Worm (Caenorhabditis elegans) whole organism, L1 larva: ENCODE data around the gene sago-1.

Source experiments
- C04F5.9 ChIP-seq: sonication (generic microtip); optimal IDR thresholded peaks from 2 replicates; lab custom pipeline; 2016; ENCODE audit warnings: missing genetic modification characterization, missing compliant biosample characterization
- C34B4.2 ChIP-seq: sonication (generic microtip); optimal IDR thresholded peaks from 2 replicates; lab custom pipeline; 2017; ENCODE audit warnings: mild to moderate bottlenecking, missing genetic modification characterization, missing compliant biosample characterization
- F16B12.6 ChIP-seq: fragments of 150-350 bp; optimal IDR thresholded peaks from 2 replicates; lab custom pipeline; 2014; ENCODE audit warnings: missing biosample characterization, missing genetic modification characterization
- Y116A8C.19 ChIP-seq: sonication (generic microtip); optimal IDR thresholded peaks from 2 replicates; lab custom pipeline; 2016; ENCODE audit warnings: missing compliant biosample characterization, missing genetic modification characterization, borderline replicate concordance
- ama-1 ChIP-seq: fragments of 150-350 bp; optimal IDR thresholded peaks from 2 replicates; lab custom pipeline; 2014
- blmp-1 ChIP-seq: fragments of 150-350 bp; optimal IDR thresholded peaks from 2 replicates; lab custom pipeline; 2014; ENCODE audit warnings: missing biosample characterization, missing genetic modification characterization
- ceh-63 ChIP-seq: fragments of 200-800 bp; sonication (Bioruptor generic); optimal IDR thresholded peaks from 2 replicates; lab custom pipeline; 2018; ENCODE audit warnings: mild to moderate bottlenecking, missing genetic modification characterization, missing compliant biosample characterization
- ceh-88 ChIP-seq: fragments of 200-800 bp; sonication (Bioruptor generic); IDR thresholded peaks from 2 replicates; pipeline ENCODE4 v1.3.6; 2022; ENCODE audit warnings: missing genetic modification characterization, missing compliant biosample characterization
- ceh-90 ChIP-seq: sonication (generic microtip); optimal IDR thresholded peaks from 2 replicates; lab custom pipeline; 2016; ENCODE audit warnings: missing genetic modification characterization, missing compliant biosample characterization
- dpl-1 ChIP-seq, 3 experiments: fragments of 150-350 bp in 2 of 3; sonication (generic microtip) in 1 of 3; optimal IDR thresholded peaks; 2 replicates each; lab custom pipeline; 2014 to 2017; ENCODE audit warnings: missing biosample characterization in 3 of 3, missing genetic modification characterization in 3 of 3, missing genetic modification reagents in 3 of 3
- dsc-1 ChIP-seq: sonication (generic microtip); optimal IDR thresholded peaks from 2 replicates; lab custom pipeline; 2016; ENCODE audit warnings: mild to moderate bottlenecking, missing genetic modification characterization, missing compliant biosample characterization
- efl-3 ChIP-seq: fragments of 200-800 bp; sonication (Bioruptor generic); optimal IDR thresholded peaks from 2 replicates; lab custom pipeline; 2018; ENCODE audit warnings: mild to moderate bottlenecking, missing genetic modification characterization, missing compliant biosample characterization
- egl-13 ChIP-seq: sonication (generic microtip); optimal IDR thresholded peaks from 2 replicates; lab custom pipeline; 2016; ENCODE audit warnings: missing genotype, missing genetic modification reagents, missing genetic modification characterization, missing compliant biosample characterization
- elt-3 ChIP-seq, 6 experiments: fragments of 150-350 bp in 1 of 6; sonication (generic microtip); optimal IDR thresholded peaks; 2 replicates each; lab custom pipeline; 2017 to 2018; ENCODE audit warnings: missing biosample characterization in 6 of 6, missing genetic modification characterization in 6 of 6, inconsistent platforms in 1 of 6
- fkh-8 ChIP-seq: sonication (generic microtip); optimal IDR thresholded peaks from 2 replicates; lab custom pipeline; 2016; ENCODE audit warnings: mild to moderate bottlenecking, missing genetic modification characterization, missing compliant biosample characterization
- grh-1 ChIP-seq: fragments of 200-800 bp; sonication (Bioruptor generic); IDR thresholded peaks from 2 replicates; pipeline ENCODE4 v1.3.6; 2022; ENCODE audit warnings: missing genetic modification reagents, missing genetic modification characterization, missing compliant biosample characterization
- isw-1 ChIP-seq: fragments of 200-800 bp; sonication (Bioruptor generic); IDR thresholded peaks from 2 replicates; pipeline ENCODE4 v1.3.6; 2022; ENCODE audit warnings: missing genetic modification characterization, missing compliant biosample characterization
- jun-1 ChIP-seq: fragments of 150-350 bp; optimal IDR thresholded peaks from 2 replicates; lab custom pipeline; 2014; ENCODE audit warnings: missing biosample characterization, missing genetic modification reagents, missing genetic modification characterization
- lin-14 ChIP-seq: fragments of 200-800 bp; sonication (Bioruptor generic); optimal IDR thresholded peaks from 2 replicates; lab custom pipeline; 2018; ENCODE audit warnings: mild to moderate bottlenecking, missing genetic modification characterization, moderate library complexity, missing compliant biosample characterization
- lin-35 ChIP-seq, 2 experiments: fragments of 150-350 bp; optimal IDR thresholded peaks; 2 replicates each; lab custom pipeline; 2014; ENCODE audit warnings: missing biosample characterization in 2 of 2, missing genetic modification characterization in 2 of 2, missing genetic modification reagents in 2 of 2
- lsy-2 ChIP-seq, 2 experiments: fragments of 150-350 bp; optimal IDR thresholded peaks; 2 replicates each; lab custom pipeline; 2014; ENCODE audit warnings: missing biosample characterization in 2 of 2, missing genetic modification characterization in 2 of 2
- mab-9 ChIP-seq: fragments of 200-800 bp; sonication (Bioruptor generic); IDR thresholded peaks from 2 replicates; pipeline ENCODE4 v1.3.6; 2022; ENCODE audit warnings: missing genetic modification reagents, missing genetic modification characterization, missing compliant biosample characterization
- mef-2 ChIP-seq: fragments of 150-350 bp; optimal IDR thresholded peaks from 2 replicates; lab custom pipeline; 2014; ENCODE audit warnings: missing biosample characterization, missing genetic modification characterization
- mep-1 ChIP-seq: fragments of 150-350 bp; optimal IDR thresholded peaks from 2 replicates; lab custom pipeline; 2014; ENCODE audit warnings: missing biosample characterization, missing genetic modification characterization
- nhr-12 ChIP-seq: sonication (generic microtip); optimal IDR thresholded peaks from 2 replicates; lab custom pipeline; 2017; ENCODE audit warnings: missing biosample characterization, missing genetic modification characterization
- nhr-19 ChIP-seq: fragments of 200-800 bp; sonication (Bioruptor generic); conservative IDR thresholded peaks from 2 replicates; pipeline ENCODE4 v1.3.6; 2022; ENCODE audit warnings: missing genetic modification characterization, missing compliant biosample characterization
- nhr-20 ChIP-seq: sonication (generic microtip); optimal IDR thresholded peaks from 2 replicates; lab custom pipeline; 2016; ENCODE audit warnings: mild to moderate bottlenecking, missing genetic modification characterization, missing compliant biosample characterization
- nhr-47 ChIP-seq: sonication (generic microtip); optimal IDR thresholded peaks from 2 replicates; lab custom pipeline; 2016; ENCODE audit warnings: mild to moderate bottlenecking, missing genetic modification characterization, moderate library complexity, missing compliant biosample characterization
- nhr-71 ChIP-seq: sonication (generic microtip); optimal IDR thresholded peaks from 2 replicates; lab custom pipeline; 2016; ENCODE audit warnings: mild to moderate bottlenecking, missing genetic modification characterization, moderate library complexity, missing compliant biosample characterization
- nhr-85 ChIP-seq: sonication (generic microtip); peaks from one replicate; lab custom pipeline; 2016; ENCODE audit warnings: missing genetic modification characterization, inconsistent platforms, missing compliant biosample characterization
- nhr-90 ChIP-seq: sonication (generic microtip); optimal IDR thresholded peaks from 2 replicates; lab custom pipeline; 2016; ENCODE audit warnings: mild to moderate bottlenecking, missing genetic modification characterization, missing compliant biosample characterization; ENCODE audit not compliant: poor library complexity
- skn-1 ChIP-seq: fragments of 150-350 bp; optimal IDR thresholded peaks from 2 replicates; lab custom pipeline; 2014; ENCODE audit warnings: missing biosample characterization, missing genetic modification characterization
- snu-23 ChIP-seq: sonication (generic microtip); optimal IDR thresholded peaks from 2 replicates; lab custom pipeline; 2016; ENCODE audit warnings: missing genetic modification characterization, missing compliant biosample characterization
- sptf-1 ChIP-seq: fragments of 150-350 bp; optimal IDR thresholded peaks from 2 replicates; lab custom pipeline; 2014; ENCODE audit warnings: missing biosample characterization, missing genetic modification characterization
- tbx-2 ChIP-seq: sonication (generic microtip); optimal IDR thresholded peaks from 2 replicates; lab custom pipeline; 2016; ENCODE audit warnings: missing genetic modification characterization, missing compliant biosample characterization
- unc-30 ChIP-seq: sonication (generic microtip); optimal IDR thresholded peaks from 2 replicates; lab custom pipeline; 2017; ENCODE audit warnings: missing biosample characterization, missing genetic modification characterization
- unc-62 ChIP-seq: fragments of 150-350 bp; optimal IDR thresholded peaks from 2 replicates; lab custom pipeline; 2014; ENCODE audit warnings: missing biosample characterization, missing genetic modification reagents, missing genetic modification characterization
- unc-98 ChIP-seq: fragments of 200-800 bp; sonication (Bioruptor generic); IDR thresholded peaks from 2 replicates; pipeline ENCODE4 v1.3.6; 2022; ENCODE audit warnings: missing genetic modification characterization, missing compliant biosample characterization
- xbp-1 ChIP-seq: sonication (generic microtip); optimal IDR thresholded peaks from 2 replicates; lab custom pipeline; 2016; ENCODE audit warnings: missing genetic modification characterization, missing compliant biosample characterization
- zag-1 ChIP-seq: fragments of 150-350 bp; optimal IDR thresholded peaks from 2 replicates; lab custom pipeline; 2014; ENCODE audit warnings: missing biosample characterization, missing genetic modification characterization
- zip-4 ChIP-seq: fragments of 200-800 bp; sonication (Bioruptor generic); optimal IDR thresholded peaks from 2 replicates; lab custom pipeline; 2018; ENCODE audit warnings: mild to moderate bottlenecking, missing genetic modification characterization, moderate library complexity, missing compliant biosample characterization

sago-1 gene

ce11 chrV:6317928-6318327 lies 14.4 kb downstream of the sago-1 start:
- TF ChIP-seq jun-1 (tag; lab: Kevin White, UChicago) (no peak), lin-35 (GFP tag; optimal IDR thresholded peaks at IDR 0.05; lab: Kevin White, UChicago) (no peak), blmp-1 (tag; lab: Kevin White, UChicago) (peak; percentile 59), egl-13 (no peak), F16B12.6 (tag; lab: Kevin White, UChicago) (no peak), lin-14 (GFP tag; lab: Kevin White, UChicago) (peak; percentile 38), nhr-20 (tag; lab: Kevin White, UChicago) (peak; percentile 19), zag-1 (tag; lab: Kevin White, UChicago) (no peak), nhr-85 (peak; percentile 87), dpl-1 (GFP tag; optimal IDR thresholded peaks at IDR 0.05; lab: Kevin White, UChicago) (no peak), grh-1 (GFP tag; lab: Robert Waterston, UW) (peak; percentile 71)

- TF ChIP-seq nhr-47 (tag; lab: Kevin White, UChicago) (peak; percentile 20), nhr-90 (peak; percentile 26), mef-2 (tag; lab: Kevin White, UChicago) (no peak), C34B4.2 (tag; lab: Kevin White, UChicago) (no peak), xbp-1 (tag; lab: Kevin White, UChicago) (no peak), nhr-19 (GFP tag; lab: Robert Waterston, UW) (peak; percentile 55), grh-1 (GFP tag; lab: Robert Waterston, UW) (peak; percentile 52; the same call in 1 of the 2 replicates), ceh-90 (tag; lab: Kevin White, UChicago) (no peak), ceh-63 (no peak), nhr-71 (tag; lab: Kevin White, UChicago) (peak; percentile 69), fkh-8 (no peak), ama-1 (lab: Kevin White, UChicago) (no peak), lin-14 (GFP tag; lab: Kevin White, UChicago) (peak; percentile 65), mab-9 (no peak), sptf-1 (tag; lab: Kevin White, UChicago) (no peak), skn-1 (tag; lab: Kevin White, UChicago) (peak; percentile 18), dsc-1 (tag; lab: Kevin White, UChicago) (no peak), nhr-12 (tag; lab: Kevin White, UChicago) (no peak), isw-1 (GFP tag; lab: Robert Waterston, UW) (no peak), jun-1 (tag; lab: Kevin White, UChicago) (no peak), unc-98 (no peak), zip-4 (GFP tag; lab: Kevin White, UChicago) (no peak), Y116A8C.19 (tag; lab: Kevin White, UChicago) (no peak), dpl-1 (GFP tag; optimal IDR thresholded peaks at IDR 0.05; lab: Kevin White, UChicago) (no peak), unc-30 (tag; lab: Kevin White, UChicago) (no peak), efl-3 (GFP tag; lab: Kevin White, UChicago) (no peak), lin-35 (GFP tag; optimal IDR thresholded peaks at IDR 0.05; lab: Kevin White, UChicago) (peak in 1 of 2 experiments; percentile 38), C04F5.9 (tag; lab: Kevin White, UChicago) (no peak), ceh-88 (no peak), unc-62 (GFP tag; lab: Kevin White, UChicago) (no peak), nhr-85 (peak; percentile 96), tbx-2 (peak; percentile 16), lsy-2 (tag; optimal IDR thresholded peaks at IDR 0.05; lab: Kevin White, UChicago) (no peak), snu-23 (GFP tag; lab: Kevin White, UChicago) (peak; percentile 31), elt-3 (tag; optimal IDR thresholded peaks at IDR 0.05; lab: Kevin White, UChicago) (peak in 5 of 6 experiments; percentile 60 to 88 (median 84)), nhr-20 (tag; lab: Kevin White, UChicago) (peak; percentile 76), blmp-1 (tag; lab: Kevin White, UChicago) (peak; percentile 47), mep-1 (peak; percentile 11)
- TF ChIP-seq, all 84 proteins: peak for 15
Observed at ce11 chrV:6319358-6319757, 15.8 kb downstream of the sago-1 start.
